Worm (Caenorhabditis elegans) whole organism, midembryonic: ENCODE measurements around the gene Y38H6C.21.

Experiments
- T22C8.4 ChIP-seq: fragments of 200-800 bp; sonication (Bioruptor generic); IDR thresholded peaks from 2 replicates; pipeline ENCODE4 v1.3.6; 2022; ENCODE audit warnings: missing genetic modification characterization, missing compliant biosample characterization
- cog-1 ChIP-seq: sonication (generic microtip); optimal IDR thresholded peaks from 2 replicates; lab custom pipeline; 2016; ENCODE audit warnings: missing genetic modification characterization, missing compliant biosample characterization
- flt-1 ChIP-seq: fragments of 200-800 bp; sonication (Bioruptor generic); IDR thresholded peaks from 2 replicates; pipeline ENCODE4 v1.3.6; 2022; ENCODE audit warnings: missing genetic modification characterization, missing compliant biosample characterization
- klf-2 ChIP-seq: fragments of 200-800 bp; sonication (Bioruptor generic); conservative IDR thresholded peaks from 2 replicates; pipeline ENCODE4 v1.3.6; 2022; ENCODE audit warnings: missing genetic modification reagents, missing genetic modification characterization, missing compliant biosample characterization
- med-1 ChIP-seq: sonication (generic microtip); optimal IDR thresholded peaks from 2 replicates; lab custom pipeline; 2017; ENCODE audit warnings: missing genetic modification characterization, mild to moderate bottlenecking, missing compliant biosample characterization, antibody characterized with exemption, missing genetic modification reagents; ENCODE audit not compliant: insufficient read depth
- ref-1 ChIP-seq: fragments of 200-800 bp; sonication (Bioruptor generic); conservative IDR thresholded peaks from 2 replicates; pipeline ENCODE4 v1.3.6; 2022; ENCODE audit warnings: missing genetic modification reagents, missing genetic modification characterization, missing compliant biosample characterization
- tab-1 ChIP-seq: fragments of 200-800 bp; sonication (Bioruptor generic); IDR thresholded peaks from 2 replicates; pipeline ENCODE4 v1.3.6; 2022; ENCODE audit warnings: missing genetic modification characterization, missing compliant biosample characterization
- ztf-23 ChIP-seq: fragments of 200-800 bp; sonication (Bioruptor generic); IDR thresholded peaks from 2 replicates; pipeline ENCODE4 v1.3.6; 2022; ENCODE audit warnings: missing genetic modification reagents, missing genetic modification characterization, missing compliant biosample characterization
- ztf-29 ChIP-seq: fragments of 200-800 bp; sonication (Bioruptor generic); IDR thresholded peaks from 2 replicates; pipeline ENCODE4 v1.3.6; 2022; ENCODE audit warnings: missing genetic modification reagents, missing genetic modification characterization, missing compliant biosample characterization

Gene Y38H6C.21

DNA sequence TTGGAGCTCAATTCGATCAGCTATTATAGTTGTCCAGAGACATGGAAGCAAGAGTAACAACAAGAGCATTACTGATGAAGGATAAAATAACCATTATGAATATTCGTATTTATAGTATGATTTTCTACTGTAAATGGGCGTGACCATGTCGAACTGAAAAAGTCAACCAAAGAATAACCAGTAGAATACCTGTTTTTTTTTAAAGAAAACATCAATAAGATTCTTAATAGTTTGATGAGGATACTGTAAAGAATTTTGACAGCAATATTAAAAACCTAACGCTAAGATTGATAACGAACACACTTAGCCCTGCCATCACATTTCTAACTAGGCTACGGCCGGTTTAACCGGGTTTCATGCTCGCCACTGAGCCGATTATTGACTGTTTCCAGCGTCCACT is 2.1 kb downstream of the Y38H6C.21 start, which contains the start of gene vmo-1:
TSS of gene vmo-1 (minus strand) at position 101 of the 400 bp plus-strand sequence.
- no peak for TF ChIP-seq ref-1
- no peak for TF ChIP-seq ztf-23
- no peak for TF ChIP-seq cog-1 (tag; lab: Kevin White, UChicago)
- no peak for TF ChIP-seq flt-1 (GFP tag; lab: Robert Waterston, UW)
- TF ChIP-seq klf-2 (GFP tag; lab: Robert Waterston, UW): no peak
- no peak for TF ChIP-seq med-1
- TF ChIP-seq T22C8.4: no peak
- no peak for TF ChIP-seq ztf-29 (GFP tag; lab: Robert Waterston, UW)
- TF ChIP-seq tab-1 (GFP tag; lab: Robert Waterston, UW): no peak

DNA sequence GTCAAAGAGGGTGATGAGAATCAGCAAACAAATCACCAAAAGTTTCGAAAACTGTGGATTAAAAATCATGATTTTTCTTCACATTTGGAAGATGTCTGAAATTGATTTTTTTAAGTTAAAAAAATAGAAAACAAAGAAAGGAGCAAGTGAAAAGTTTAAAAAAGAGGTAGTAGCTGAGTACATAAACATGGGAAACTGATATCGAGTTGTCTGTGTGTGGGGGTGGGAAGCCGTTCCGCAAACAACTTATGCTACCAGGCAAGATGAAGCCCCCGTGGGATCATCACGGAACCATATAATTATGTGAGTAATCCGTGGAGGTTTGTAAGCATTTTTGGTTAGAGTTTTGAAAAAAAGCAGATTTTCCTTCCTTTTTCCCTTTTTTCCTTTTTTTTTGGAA is 4.0 kb downstream of the Y38H6C.21 start, which contains the start of gene Y38H6C.20:
TSS of gene Y38H6C.20 (minus strand) at position 101 of the 400 bp plus-strand sequence.
- TF ChIP-seq ref-1 (no peak), med-1 (no peak), ztf-23 (no peak), ztf-29 (GFP tag; lab: Robert Waterston, UW) (no peak), cog-1 (tag; lab: Kevin White, UChicago) (no peak), tab-1 (GFP tag; lab: Robert Waterston, UW) (no peak), klf-2 (GFP tag; lab: Robert Waterston, UW) (no peak), T22C8.4 (no peak)

DNA sequence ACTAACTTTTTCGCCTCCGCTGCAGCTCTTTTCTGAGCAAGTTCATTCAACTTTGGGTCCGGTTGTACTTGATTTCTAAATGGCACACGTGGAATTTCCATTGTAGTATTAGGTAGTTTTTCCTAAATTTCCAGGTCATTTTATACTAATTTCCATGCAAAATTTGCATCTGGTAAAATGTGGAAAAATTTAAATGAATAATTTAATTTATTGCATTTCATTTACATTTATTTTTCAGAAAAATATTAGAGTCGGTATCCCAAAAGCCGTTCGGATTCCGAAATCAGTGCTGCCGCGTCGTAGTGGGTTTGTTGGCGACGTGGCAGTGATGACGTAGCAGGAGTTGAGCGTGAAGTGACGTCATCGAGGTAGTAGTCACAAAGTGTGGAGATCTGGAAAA is 8.0 kb downstream of the Y38H6C.21 start, which contains the start of gene Y38H6C.18:
TSS of gene Y38H6C.18 (minus strand) at position 101 of the 400 bp plus-strand sequence.
- TF ChIP-seq T22C8.4 (no peak), klf-2 (GFP tag; lab: Robert Waterston, UW) (no peak), cog-1 (tag; lab: Kevin White, UChicago) (no peak), med-1 (no peak), ref-1 (no peak), flt-1 (GFP tag; lab: Robert Waterston, UW) (no peak), ztf-23 (no peak), tab-1 (GFP tag; lab: Robert Waterston, UW) (no peak), ztf-29 (GFP tag; lab: Robert Waterston, UW) (no peak)

DNA sequence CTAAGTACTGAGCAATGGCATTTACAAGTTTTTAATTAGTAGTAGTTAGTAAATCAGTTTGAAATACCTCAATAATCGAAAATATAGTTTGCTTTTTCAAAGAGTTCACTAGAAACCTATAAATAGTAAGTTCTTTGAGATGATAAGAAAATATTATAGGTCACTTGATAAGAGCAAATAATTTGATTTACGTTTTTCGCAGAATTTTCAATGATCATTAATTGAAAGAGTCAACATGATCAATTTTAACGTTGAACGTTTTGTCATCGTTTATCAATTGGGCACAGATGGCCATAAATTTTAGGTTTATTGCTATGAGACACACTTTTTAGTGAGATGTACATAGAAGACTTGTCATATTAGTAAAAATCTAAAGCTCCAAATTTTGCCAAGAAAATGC is 9.3 kb downstream of the Y38H6C.21 start:
- no peak for TF ChIP-seq ref-1
- TF ChIP-seq klf-2 (GFP tag; lab: Robert Waterston, UW): no peak
- TF ChIP-seq ztf-29 (GFP tag; lab: Robert Waterston, UW): no peak
- TF ChIP-seq T22C8.4: no peak
- TF ChIP-seq med-1: no peak
- TF ChIP-seq tab-1 (GFP tag; lab: Robert Waterston, UW): no peak

DNA sequence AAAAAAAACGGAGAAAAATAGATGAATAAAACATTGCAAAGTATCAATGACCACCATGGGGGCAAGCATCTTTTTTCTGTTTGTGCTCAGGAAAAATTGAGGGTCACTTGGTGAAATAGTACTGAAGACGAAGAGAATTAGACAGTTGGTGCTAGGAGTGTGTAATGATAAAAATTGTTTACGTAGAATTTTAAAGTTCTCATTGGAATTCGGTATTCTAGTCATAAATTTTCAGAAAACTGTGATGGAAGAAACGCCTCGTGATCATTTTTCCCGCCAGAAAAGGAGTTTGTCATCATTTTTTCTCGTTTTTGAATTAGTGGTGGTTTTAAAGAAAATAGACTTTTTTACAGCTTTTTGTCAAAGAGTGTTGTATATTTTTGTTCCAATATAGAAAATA is 10.5 kb downstream of the Y38H6C.21 start:
- no peak for TF ChIP-seq ref-1
- no peak for TF ChIP-seq flt-1 (GFP tag; lab: Robert Waterston, UW)
- no peak for TF ChIP-seq T22C8.4
- TF ChIP-seq klf-2 (GFP tag; lab: Robert Waterston, UW): no peak
- no peak for TF ChIP-seq tab-1 (GFP tag; lab: Robert Waterston, UW)
- no peak for TF ChIP-seq cog-1 (tag; lab: Kevin White, UChicago)
- no peak for TF ChIP-seq ztf-29 (GFP tag; lab: Robert Waterston, UW)
- TF ChIP-seq ztf-23: no peak
- TF ChIP-seq med-1: no peak

- TF ChIP-seq ztf-23: no peak
Measured at ce11 chrV:20544092-20544491, 11.0 kb downstream of the Y38H6C.21 start, which contains the start of gene slc-36.3. Gene slc-36.3, minus strand, starts transcription at chrV:20544192.

DNA sequence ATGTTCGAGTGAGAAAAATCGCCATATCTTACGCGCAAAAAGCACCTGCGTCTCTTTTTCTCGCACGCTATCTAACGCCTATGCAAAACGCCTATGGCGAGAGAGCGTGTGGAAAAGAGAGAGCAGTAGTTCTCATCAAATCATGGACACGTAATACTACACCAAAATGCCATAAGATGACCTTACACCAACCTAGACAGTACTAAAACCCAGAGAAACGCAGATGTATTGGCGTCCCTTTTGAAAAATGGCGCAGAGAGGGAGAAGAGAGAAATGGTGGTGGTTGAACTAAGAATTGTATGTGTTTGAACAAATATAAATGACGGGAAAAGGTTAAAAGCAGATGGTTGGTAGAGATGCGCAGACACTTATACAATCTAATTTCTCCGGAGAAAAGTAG is 16.0 kb downstream of the Y38H6C.21 start, which contains the start of gene Y38H6C.16:
TSS of gene Y38H6C.16 (minus strand) at position 293 of the 400 bp plus-strand sequence.
- TF ChIP-seq ztf-23: no peak

DNA sequence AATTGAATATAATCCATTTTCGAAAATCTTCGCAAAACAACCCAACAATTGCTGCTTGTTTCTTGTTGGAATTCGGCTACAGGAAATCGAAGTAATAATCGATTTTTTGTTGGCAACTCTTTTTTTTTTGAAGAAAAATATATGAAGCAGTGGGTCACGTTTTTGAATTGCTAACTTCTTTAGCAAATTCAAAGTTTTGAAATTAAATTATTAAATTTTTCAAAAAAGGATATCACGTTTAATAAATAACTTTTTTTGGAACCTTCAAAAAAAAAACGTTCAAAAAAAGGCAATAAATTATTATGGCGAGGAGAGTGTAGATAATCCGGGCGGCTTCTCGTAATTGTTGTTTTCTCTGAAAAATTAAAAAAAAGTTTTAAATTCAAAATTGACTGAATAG is 18.9 kb downstream of the Y38H6C.21 start, which contains the start of gene Y38H6C.15:
TSS of gene Y38H6C.15 (minus strand) at position 101 of the 400 bp plus-strand sequence.
- TF ChIP-seq ref-1 (no peak), klf-2 (GFP tag; lab: Robert Waterston, UW) (no peak), T22C8.4 (no peak), ztf-29 (GFP tag; lab: Robert Waterston, UW) (no peak), cog-1 (tag; lab: Kevin White, UChicago) (no peak), med-1 (no peak), ztf-23 (no peak), tab-1 (GFP tag; lab: Robert Waterston, UW) (no peak), flt-1 (GFP tag; lab: Robert Waterston, UW) (no peak)

ce11 chrV:20534072-20534471 is 21.0 kb downstream of the Y38H6C.21 start, which contains the start of gene famh-161:
Gene famh-161, minus strand, starts transcription at chrV:20534172.
- TF ChIP-seq ztf-29 (GFP tag; lab: Robert Waterston, UW) (no peak), klf-2 (GFP tag; lab: Robert Waterston, UW) (no peak)

DNA sequence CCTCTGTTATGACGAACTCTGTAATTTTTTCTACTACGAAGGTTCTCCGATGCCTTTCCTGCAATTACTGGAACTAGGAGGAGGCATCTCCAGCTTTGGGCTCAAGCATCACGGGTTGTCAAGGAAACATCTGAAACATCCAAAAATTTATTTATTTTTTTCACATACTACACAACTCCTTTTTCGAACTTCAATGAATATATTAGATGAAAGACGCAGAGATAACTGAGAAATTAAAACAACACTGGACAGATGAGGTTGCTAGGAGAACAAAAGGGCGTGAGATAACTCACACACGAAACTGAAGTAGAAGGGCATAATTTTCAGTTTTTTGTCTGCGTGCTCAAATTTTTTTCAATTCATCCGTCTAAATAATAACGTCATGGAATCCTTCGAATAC is 27.6 kb downstream of the Y38H6C.21 start, which contains the start of gene Y38H6C.13:
TSS of gene Y38H6C.13 (plus strand) at position 301 of the 400 bp plus-strand sequence.
- TF ChIP-seq flt-1 (GFP tag; lab: Robert Waterston, UW) (no peak), med-1 (no peak)

DNA sequence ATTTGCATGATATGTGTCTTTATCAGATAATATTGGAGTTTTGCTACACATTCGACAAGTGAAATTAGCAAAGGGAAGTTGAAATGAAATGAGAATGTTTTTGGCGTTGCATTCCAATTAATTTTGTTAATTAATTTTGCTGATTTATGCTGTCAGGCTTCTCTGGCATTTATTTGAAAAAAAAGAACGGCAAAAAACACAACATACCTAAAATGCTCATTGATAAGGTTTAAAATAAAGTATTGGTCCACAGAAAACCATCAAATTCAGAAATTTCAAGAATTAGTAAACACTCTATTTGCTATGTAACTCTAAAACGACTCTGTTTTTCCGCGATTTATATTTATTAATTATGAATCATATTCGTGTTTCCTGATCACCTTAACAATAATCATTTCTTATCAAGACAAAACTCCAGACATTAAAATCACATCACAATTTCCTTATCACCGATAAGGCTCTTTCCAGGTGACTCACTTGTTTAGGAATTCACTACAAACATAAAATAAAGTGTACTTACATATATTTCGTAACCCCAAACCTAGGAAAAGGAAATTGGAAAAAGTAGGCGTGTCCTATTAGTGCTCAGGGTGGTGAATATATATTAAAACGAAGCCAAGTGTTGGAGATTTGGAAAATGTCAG is 29.1 kb downstream of the Y38H6C.21 start, which contains the start of the genes srh-166 and Y38H6C.24:
TSS of gene srh-166 (minus strand) at position 51 of the 644 bp plus-strand sequence.
TSS of gene Y38H6C.24 (plus strand) at position 620 of the 644 bp plus-strand sequence.
- TF ChIP-seq ztf-23 (no peak), flt-1 (GFP tag; lab: Robert Waterston, UW) (no peak), ref-1 (no peak), T22C8.4 (no peak), tab-1 (GFP tag; lab: Robert Waterston, UW) (no peak), med-1 (no peak), klf-2 (GFP tag; lab: Robert Waterston, UW) (no peak), ztf-29 (GFP tag; lab: Robert Waterston, UW) (no peak), cog-1 (tag; lab: Kevin White, UChicago) (no peak)
